Worm (Caenorhabditis elegans) whole organism, midembryonic: ENCODE data around the gene pals-37.

Source experiments
- T22C8.4 ChIP-seq: fragments of 200-800 bp; sonication (Bioruptor generic); IDR thresholded peaks from 2 replicates; pipeline ENCODE4 v1.3.6; 2022; ENCODE audit warnings: missing genetic modification characterization, missing compliant biosample characterization
- flt-1 ChIP-seq: fragments of 200-800 bp; sonication (Bioruptor generic); IDR thresholded peaks from 2 replicates; pipeline ENCODE4 v1.3.6; 2022; ENCODE audit warnings: missing genetic modification characterization, missing compliant biosample characterization
- klf-2 ChIP-seq: fragments of 200-800 bp; sonication (Bioruptor generic); conservative IDR thresholded peaks from 2 replicates; pipeline ENCODE4 v1.3.6; 2022; ENCODE audit warnings: missing genetic modification reagents, missing genetic modification characterization, missing compliant biosample characterization
- med-1 ChIP-seq: sonication (generic microtip); optimal IDR thresholded peaks from 2 replicates; lab custom pipeline; 2017; ENCODE audit warnings: missing genetic modification characterization, mild to moderate bottlenecking, missing compliant biosample characterization, antibody characterized with exemption, missing genetic modification reagents; ENCODE audit not compliant: insufficient read depth
- ref-1 ChIP-seq: fragments of 200-800 bp; sonication (Bioruptor generic); conservative IDR thresholded peaks from 2 replicates; pipeline ENCODE4 v1.3.6; 2022; ENCODE audit warnings: missing genetic modification reagents, missing genetic modification characterization, missing compliant biosample characterization
- tab-1 ChIP-seq: fragments of 200-800 bp; sonication (Bioruptor generic); IDR thresholded peaks from 2 replicates; pipeline ENCODE4 v1.3.6; 2022; ENCODE audit warnings: missing genetic modification characterization, missing compliant biosample characterization
- ztf-23 ChIP-seq: fragments of 200-800 bp; sonication (Bioruptor generic); IDR thresholded peaks from 2 replicates; pipeline ENCODE4 v1.3.6; 2022; ENCODE audit warnings: missing genetic modification reagents, missing genetic modification characterization, missing compliant biosample characterization
- ztf-29 ChIP-seq: fragments of 200-800 bp; sonication (Bioruptor generic); IDR thresholded peaks from 2 replicates; pipeline ENCODE4 v1.3.6; 2022; ENCODE audit warnings: missing genetic modification reagents, missing genetic modification characterization, missing compliant biosample characterization

ce11 chrV:12478990-12479389 lies 37.7 kb upstream of the pals-37 start:
- TF ChIP-seq med-1 (GFP tag; lab: Kevin White, UChicago) (no peak), tab-1 (GFP tag; lab: Robert Waterston, UW) (no peak), ztf-29 (GFP tag; lab: Robert Waterston, UW) (no peak), klf-2 (GFP tag; lab: Robert Waterston, UW) (no peak), ztf-23 (no peak), flt-1 (no peak), ref-1 (GFP tag; lab: Robert Waterston, UW) (no peak), T22C8.4 (no peak)
